Fruit fly (Drosophila melanogaster) whole organism, pupa: ENCODE results near the gene IscU.

ENCODE experiments used
- CG10348 ChIP-seq: fragments of 200-800 bp; sonication (Bioruptor generic); IDR thresholded peaks from 2 replicates; pipeline ENCODE4 v1.3.6; 2022; ENCODE audit warnings: missing biosample characterization, missing genetic modification characterization
- CG12605 ChIP-seq: fragments of 200-800 bp; sonication (Bioruptor generic); IDR thresholded peaks from 2 replicates; pipeline ENCODE4 v1.3.6; 2022; ENCODE audit warnings: missing biosample characterization, missing genetic modification characterization
- CG13204 ChIP-seq: fragments of 200-800 bp; sonication (Bioruptor generic); optimal IDR thresholded peaks from 2 replicates; lab custom pipeline; 2018; ENCODE audit warnings: missing biosample characterization, mild to moderate bottlenecking, missing genetic modification characterization, moderate library complexity
- CG14655 ChIP-seq: fragments of 200-800 bp; sonication (Bioruptor generic); optimal IDR thresholded peaks from 3 replicates; lab custom pipeline; 2017; ENCODE audit warnings: mild to moderate bottlenecking, missing biosample characterization, missing genetic modification reagents, missing genetic modification characterization
- CG15710 ChIP-seq: fragments of 200-800 bp; sonication (Bioruptor generic); optimal IDR thresholded peaks from 2 replicates; lab custom pipeline; 2018; ENCODE audit warnings: missing biosample characterization, mild to moderate bottlenecking, missing genetic modification characterization, moderate library complexity
- CG17806 ChIP-seq: fragments of 200-800 bp; sonication (Bioruptor generic); optimal IDR thresholded peaks from 2 replicates; lab custom pipeline; 2018; ENCODE audit warnings: missing biosample characterization, mild to moderate bottlenecking, missing genetic modification characterization, moderate library complexity
- CG32121 ChIP-seq: fragments of 200-800 bp; sonication (Bioruptor generic); IDR thresholded peaks from 2 replicates; pipeline ENCODE4 v1.3.6; 2022; ENCODE audit warnings: missing biosample characterization, missing genetic modification characterization
- CG34367 ChIP-seq: fragments of 200-800 bp; sonication (Bioruptor generic); optimal IDR thresholded peaks from 2 replicates; lab custom pipeline; 2018; ENCODE audit warnings: missing biosample characterization, mild to moderate bottlenecking, missing genetic modification characterization
- CG4496 ChIP-seq: fragments of 200-800 bp; sonication (Bioruptor generic); IDR thresholded peaks from 3 replicates; pipeline ENCODE4 v1.3.6; 2022; ENCODE audit warnings: missing biosample characterization, missing genetic modification characterization
- CG8159 ChIP-seq: fragments of 200-800 bp; sonication (Bioruptor generic); optimal IDR thresholded peaks from 3 replicates; lab custom pipeline; 2018; ENCODE audit warnings: missing biosample characterization, mild to moderate bottlenecking, missing genetic modification characterization, moderate library complexity
- CG8301 ChIP-seq: fragments of 200-800 bp; sonication (Bioruptor generic); optimal IDR thresholded peaks from 2 replicates; lab custom pipeline; 2018; ENCODE audit warnings: missing biosample characterization, mild to moderate bottlenecking, missing genetic modification characterization
- CG9948 ChIP-seq: fragments of 200-800 bp; sonication (Bioruptor generic); optimal IDR thresholded peaks from 2 replicates; lab custom pipeline; 2018; ENCODE audit warnings: missing biosample characterization, mild to moderate bottlenecking, missing genetic modification characterization, moderate library complexity
- D1 ChIP-seq: fragments of 200-800 bp; sonication (Bioruptor generic); optimal IDR thresholded peaks from 2 replicates; lab custom pipeline; 2018; ENCODE audit warnings: missing biosample characterization, mild to moderate bottlenecking, missing genetic modification characterization, moderate library complexity
- EcR ChIP-seq: fragments of 200-800 bp; sonication (Bioruptor generic); optimal IDR thresholded peaks from 3 replicates; lab custom pipeline; 2019; ENCODE audit warnings: missing biosample characterization, missing genetic modification characterization, mild to moderate bottlenecking, moderate library complexity, missing genetic modification reagents
- Ets98B ChIP-seq: fragments of 200-800 bp; sonication (Bioruptor generic); IDR thresholded peaks from 2 replicates; pipeline ENCODE4 v1.3.6; 2022; ENCODE audit warnings: missing biosample characterization, missing genetic modification characterization
- Pif1A ChIP-seq: fragments of 200-800 bp; sonication (Bioruptor generic); optimal IDR thresholded peaks from 3 replicates; lab custom pipeline; 2016; ENCODE audit warnings: missing biosample characterization, missing genetic modification characterization
- Pif1B ChIP-seq: fragments of 200-800 bp; sonication (Bioruptor generic); optimal IDR thresholded peaks from 3 replicates; lab custom pipeline; 2016; ENCODE audit warnings: missing biosample characterization, missing genetic modification characterization
- Snoo ChIP-seq: fragments of 200-800 bp; sonication (Bioruptor generic); optimal IDR thresholded peaks from 3 replicates; lab custom pipeline; 2017; ENCODE audit warnings: missing biosample characterization, mild to moderate bottlenecking, missing genetic modification characterization, inconsistent platforms
- fd96Ca ChIP-seq: fragments of 200-800 bp; sonication (Bioruptor generic); IDR thresholded peaks from 3 replicates; pipeline ENCODE4 v1.3.6; 2022; ENCODE audit warnings: missing biosample characterization, missing genetic modification characterization
- gl ChIP-seq: fragments of 200-800 bp; sonication (Bioruptor generic); optimal IDR thresholded peaks from 2 replicates; lab custom pipeline; 2018; ENCODE audit warnings: missing biosample characterization, mild to moderate bottlenecking, missing genetic modification characterization
- rn ChIP-seq: fragments of 200-800 bp; sonication (Bioruptor generic); IDR thresholded peaks from 2 replicates; pipeline ENCODE4 v1.3.6; 2022; ENCODE audit warnings: missing biosample characterization, missing genetic modification characterization

IscU gene

dm6 chr3R:8794384-8794783 is 29.6 kb downstream of the IscU start, which contains the start of gene Ir85a:
TSS of gene Ir85a (plus strand) at chr3R:8794684.
- TF ChIP-seq CG8159 (tag; lab: Kevin White, UChicago), result no peak
- no peak for TF ChIP-seq Pif1A (GFP tag; lab: Kevin White, UChicago)
- TF ChIP-seq gl (tag; lab: Kevin White, UChicago), result no peak
- no peak for TF ChIP-seq CG4496 (GFP tag; lab: Robert Waterston, UW)

dm6 chr3R:8793726-8794125 is 30.3 kb downstream of the IscU start:
- TF ChIP-seq CG13204 (GFP tag; lab: Kevin White, UChicago) (peak; percentile 19), Ets98B (no peak), fd96Ca (0 out of 3 replicates have a peak, but pooled peaks have one; percentile 17)

dm6 chr3R:8792463-8793175 is 31.4 kb downstream of the IscU start:
- peak; percentile 63 for TF ChIP-seq Ets98B
- TF ChIP-seq CG13204 (GFP tag; lab: Kevin White, UChicago), result peak; percentile 95
- TF ChIP-seq CG8159 (tag; lab: Kevin White, UChicago), result peak; percentile 50
- TF ChIP-seq rn (GFP tag; lab: Robert Waterston, UW), result no peak
- peak; percentile 65 for TF ChIP-seq CG4496 (GFP tag; lab: Robert Waterston, UW)
- TF ChIP-seq Pif1B, result peak; percentile 82
- TF ChIP-seq Pif1A (GFP tag; lab: Kevin White, UChicago), result peak; percentile 73
- peak; percentile 83 for TF ChIP-seq CG12605 (GFP tag; lab: Robert Waterston, UW)
- peak; percentile 34 for TF ChIP-seq CG15710 (tag; lab: Kevin White, UChicago)
- TF ChIP-seq CG17806 (tag; lab: Kevin White, UChicago), result peak; percentile 31
- TF ChIP-seq gl (tag; lab: Kevin White, UChicago), result peak; percentile 79
- no peak for TF ChIP-seq D1
- peak; percentile 52 for TF ChIP-seq CG34367 (tag; lab: Kevin White, UChicago)
- TF ChIP-seq Snoo (tag; lab: Kevin White, UChicago), result no peak
- peak; percentile 17 for TF ChIP-seq CG9948
- TF ChIP-seq fd96Ca, result 0 out of 3 replicates have a peak, but pooled peaks have one; percentile 52
- TF ChIP-seq CG10348 (GFP tag; lab: Robert Waterston, UW), result no peak
- TF ChIP-seq CG8301, result peak; percentile 55
- no peak for TF ChIP-seq CG32121
- peak; percentile 48 for TF ChIP-seq EcR (GFP tag; lab: Kevin White, UChicago)
- TF ChIP-seq CG14655, result peak; percentile 69
- TF ChIP-seq, all 21 proteins: peak for 16

- TF ChIP-seq CG32121 (peak; percentile 90), CG17806 (tag; lab: Kevin White, UChicago) (peak; percentile 77), gl (tag; lab: Kevin White, UChicago) (peak; percentile 41), Pif1A (GFP tag; lab: Kevin White, UChicago) (peak; percentile 97), D1 (no peak), CG9948 (peak; percentile 82), CG14655 (peak; percentile 89), Snoo (tag; lab: Kevin White, UChicago) (peak; percentile 27), CG13204 (GFP tag; lab: Kevin White, UChicago) (no peak), EcR (GFP tag; lab: Kevin White, UChicago) (no peak), CG8301 (peak; percentile 82), CG12605 (GFP tag; lab: Robert Waterston, UW) (peak; percentile 91), CG10348 (GFP tag; lab: Robert Waterston, UW) (no peak), fd96Ca (peak; percentile 94), Ets98B (peak; percentile 95), CG34367 (tag; lab: Kevin White, UChicago) (peak; percentile 76), CG15710 (tag; lab: Kevin White, UChicago) (peak; percentile 78), rn (GFP tag; lab: Robert Waterston, UW) (peak; percentile 87), CG4496 (GFP tag; lab: Robert Waterston, UW) (peak; percentile 96), Pif1B (peak; percentile 98), CG8159 (tag; lab: Kevin White, UChicago) (peak; percentile 82)
- TF ChIP-seq, all 21 proteins: peak for 17
Measured at dm6 chr3R:8788722-8789400, 35.1 kb downstream of the IscU start.

dm6 chr3R:8787538-8788282 is 36.3 kb downstream of the IscU start:
- TF ChIP-seq CG9948 (no peak), D1 (no peak), Pif1A (GFP tag; lab: Kevin White, UChicago) (no peak), Pif1B (no peak), CG10348 (GFP tag; lab: Robert Waterston, UW) (no peak), CG34367 (tag; lab: Kevin White, UChicago) (no peak), rn (GFP tag; lab: Robert Waterston, UW) (no peak), EcR (GFP tag; lab: Kevin White, UChicago) (no peak), Ets98B (no peak), CG14655 (peak; percentile 75), CG32121 (no peak), CG15710 (tag; lab: Kevin White, UChicago) (no peak), gl (tag; lab: Kevin White, UChicago) (peak; percentile 8), fd96Ca (no peak), CG8159 (tag; lab: Kevin White, UChicago) (no peak), CG12605 (GFP tag; lab: Robert Waterston, UW) (no peak), CG8301 (no peak)
